Worm (Caenorhabditis elegans) whole organism, L4 larva: ENCODE data around the gene C18H2.5.
A peak's percentile ranks its signal among the peaks of the same experiment; 100 is the strongest.

Experiments
- F10B5.3 ChIP-seq: sonication (generic microtip); optimal IDR thresholded peaks from 2 replicates; lab custom pipeline; 2016; ENCODE audit warnings: mild to moderate bottlenecking, missing genetic modification characterization, missing compliant biosample characterization
- F37D6.2 ChIP-seq: sonication (generic microtip); optimal IDR thresholded peaks from 2 replicates; lab custom pipeline; 2016; ENCODE audit warnings: mild to moderate bottlenecking, missing genetic modification characterization, missing compliant biosample characterization
- F49E8.2 ChIP-seq: sonication (generic microtip); optimal IDR thresholded peaks from 2 replicates; lab custom pipeline; 2016; ENCODE audit warnings: missing compliant biosample characterization, mild to moderate bottlenecking, missing genetic modification characterization, borderline replicate concordance
- T26A8.4 ChIP-seq: fragments of 200-800 bp; sonication (Bioruptor generic); IDR thresholded peaks from 2 replicates; pipeline ENCODE4 v1.3.6; 2022; ENCODE audit warnings: missing genetic modification characterization, missing compliant biosample characterization
- Y48G9A.11 ChIP-seq: fragments of 200-800 bp; sonication (Bioruptor generic); IDR thresholded peaks from 2 replicates; pipeline ENCODE4 v1.3.6; 2022; ENCODE audit warnings: missing genetic modification reagents, missing genetic modification characterization, missing compliant biosample characterization
- aha-1 ChIP-seq: fragments of 150-350 bp; peaks from one replicate; lab custom pipeline; 2014; ENCODE audit warnings: missing biosample characterization, missing genetic modification characterization
- arid-1 ChIP-seq: fragments of 200-800 bp; sonication (Bioruptor generic); conservative IDR thresholded peaks from 2 replicates; pipeline ENCODE4 v1.3.6; 2022; ENCODE audit warnings: missing genetic modification reagents, missing genetic modification characterization, missing compliant biosample characterization
- ceh-32 ChIP-seq: sonication (generic microtip); optimal IDR thresholded peaks from 2 replicates; lab custom pipeline; 2016; ENCODE audit warnings: mild to moderate bottlenecking, missing genetic modification characterization, missing compliant biosample characterization; ENCODE audit not compliant: poor library complexity
- ctbp-1 ChIP-seq: fragments of 200-800 bp; sonication (Bioruptor generic); IDR thresholded peaks from 2 replicates; pipeline ENCODE4 v1.3.6; 2022; ENCODE audit warnings: missing genetic modification reagents, missing genetic modification characterization, missing compliant biosample characterization
- daf-19 ChIP-seq: fragments of 200-800 bp; sonication (Bioruptor generic); conservative IDR thresholded peaks from 2 replicates; pipeline ENCODE4 v1.3.6; 2022; ENCODE audit warnings: missing genetic modification characterization, missing compliant biosample characterization
- dmd-6 ChIP-seq: fragments of 200-800 bp; sonication (Bioruptor generic); IDR thresholded peaks from 2 replicates; pipeline ENCODE4 v1.3.6; 2022; ENCODE audit warnings: missing genetic modification reagents, missing genetic modification characterization, missing compliant biosample characterization
- dmd-9 ChIP-seq: fragments of 200-800 bp; sonication (Bioruptor generic); IDR thresholded peaks from 2 replicates; pipeline ENCODE4 v1.3.6; 2022; ENCODE audit warnings: missing genetic modification reagents, missing genetic modification characterization, missing compliant biosample characterization
- duxl-1 ChIP-seq: sonication (generic microtip); optimal IDR thresholded peaks from 2 replicates; lab custom pipeline; 2016; ENCODE audit warnings: mild to moderate bottlenecking, missing genetic modification characterization, moderate library complexity, missing compliant biosample characterization; ENCODE audit not compliant: poor library complexity
- egl-27 ChIP-seq: sonication (generic microtip); optimal IDR thresholded peaks from 3 replicates; lab custom pipeline; 2017; ENCODE audit warnings: missing biosample characterization, missing genetic modification reagents, missing genetic modification characterization
- egl-43 ChIP-seq: fragments of 200-800 bp; sonication (Bioruptor generic); IDR thresholded peaks from 2 replicates; pipeline ENCODE4 v1.3.6; 2022; ENCODE audit warnings: missing genetic modification reagents, missing genetic modification characterization, missing compliant biosample characterization
- fkh-10 ChIP-seq: fragments of 150-350 bp; optimal IDR thresholded peaks from 2 replicates; lab custom pipeline; 2014; ENCODE audit warnings: missing biosample characterization, missing genetic modification reagents, missing genetic modification characterization
- hlh-11 ChIP-seq: fragments of 200-800 bp; sonication (Bioruptor generic); optimal IDR thresholded peaks from 2 replicates; lab custom pipeline; 2018; ENCODE audit warnings: mild to moderate bottlenecking, missing genetic modification characterization, missing compliant biosample characterization
- hlh-30 ChIP-seq: sonication (generic microtip); optimal IDR thresholded peaks from 2 replicates; lab custom pipeline; 2017; ENCODE audit warnings: antibody characterized with exemption, mild to moderate bottlenecking, missing genetic modification characterization, missing compliant biosample characterization; ENCODE audit not compliant: insufficient read depth
- hmg-1.1 ChIP-seq: fragments of 200-800 bp; sonication (Bioruptor generic); IDR thresholded peaks from 2 replicates; pipeline ENCODE4 v1.3.6; 2022; ENCODE audit warnings: missing genetic modification reagents, missing genetic modification characterization, missing compliant biosample characterization
- lim-7 ChIP-seq: fragments of 200-800 bp; sonication (Bioruptor generic); IDR thresholded peaks from 2 replicates; pipeline ENCODE4 v1.3.6; 2022; ENCODE audit warnings: missing genetic modification characterization, missing compliant biosample characterization
- lin-38 ChIP-seq: fragments of 200-800 bp; sonication (Bioruptor generic); IDR thresholded peaks from 2 replicates; pipeline ENCODE4 v1.3.6; 2022; ENCODE audit warnings: missing genetic modification reagents, missing genetic modification characterization, missing compliant biosample characterization
- lsy-2 ChIP-seq, 2 experiments: fragments of 150-350 bp in 1 of 2; sonication (generic microtip) in 1 of 2; optimal IDR thresholded peaks; 2 replicates each; lab custom pipeline; 2014 to 2017; ENCODE audit warnings: missing biosample characterization in 2 of 2, missing genetic modification characterization in 2 of 2
- mdl-1 ChIP-seq, 2 experiments: fragments of 150-350 bp in 1 of 2; sonication (generic microtip) in 1 of 2; optimal IDR thresholded peaks; 2 replicates each; lab custom pipeline; 2014 to 2017; ENCODE audit warnings: missing biosample characterization in 2 of 2, missing genetic modification characterization in 2 of 2
- mdt-29 ChIP-seq: fragments of 200-800 bp; sonication (Bioruptor generic); IDR thresholded peaks from 2 replicates; pipeline ENCODE4 v1.3.6; 2022; ENCODE audit warnings: missing genetic modification reagents, missing genetic modification characterization, missing compliant biosample characterization
- mep-1 ChIP-seq: fragments of 150-350 bp; sonication (generic microtip); optimal IDR thresholded peaks from 3 replicates; lab custom pipeline; 2014; ENCODE audit warnings: missing biosample characterization, missing genetic modification characterization
- mes-2 ChIP-seq: sonication (generic microtip); optimal IDR thresholded peaks from 2 replicates; lab custom pipeline; 2016; ENCODE audit warnings: missing genotype, mild to moderate bottlenecking, missing genetic modification characterization, missing compliant biosample characterization; ENCODE audit not compliant: poor library complexity, severe bottlenecking
- mxl-3 ChIP-seq: fragments of 200-800 bp; sonication (Bioruptor generic); optimal IDR thresholded peaks from 2 replicates; lab custom pipeline; 2018; ENCODE audit warnings: mild to moderate bottlenecking, missing genetic modification characterization, missing compliant biosample characterization
- nhr-11 ChIP-seq: fragments of 150-350 bp; optimal IDR thresholded peaks from 2 replicates; lab custom pipeline; 2014; ENCODE audit warnings: missing biosample characterization, missing genetic modification characterization
- nhr-28 ChIP-seq: fragments of 150-350 bp; optimal IDR thresholded peaks from 2 replicates; lab custom pipeline; 2014; ENCODE audit warnings: missing biosample characterization, missing genetic modification characterization
- pqm-1 ChIP-seq: sonication (generic microtip); optimal IDR thresholded peaks from 2 replicates; lab custom pipeline; 2017; ENCODE audit warnings: missing biosample characterization, missing genetic modification characterization
- rbr-2 ChIP-seq: sonication (generic microtip); optimal IDR thresholded peaks from 2 replicates; lab custom pipeline; 2016; ENCODE audit warnings: missing genotype, missing genetic modification characterization, missing compliant biosample characterization
- saeg-2 ChIP-seq: fragments of 200-800 bp; sonication (Bioruptor generic); IDR thresholded peaks from 2 replicates; pipeline ENCODE4 v1.3.6; 2022; ENCODE audit warnings: missing genetic modification reagents, missing genetic modification characterization, missing compliant biosample characterization
- sdz-12 ChIP-seq: fragments of 200-800 bp; sonication (Bioruptor generic); optimal IDR thresholded peaks from 2 replicates; lab custom pipeline; 2018; ENCODE audit warnings: mild to moderate bottlenecking, missing genetic modification characterization, missing compliant biosample characterization
- set-16 ChIP-seq: fragments of 200-800 bp; sonication (Bioruptor generic); IDR thresholded peaks from 2 replicates; pipeline ENCODE4 v1.3.6; 2022; ENCODE audit warnings: missing genetic modification reagents, missing genetic modification characterization, missing compliant biosample characterization
- snpc-1.2 ChIP-seq: fragments of 200-800 bp; sonication (Bioruptor generic); IDR thresholded peaks from 2 replicates; pipeline ENCODE4 v1.3.6; 2022; ENCODE audit warnings: missing genetic modification reagents, missing genetic modification characterization, missing compliant biosample characterization
- snpc-4 ChIP-seq: fragments of 150-350 bp; optimal IDR thresholded peaks from 2 replicates; lab custom pipeline; 2014; ENCODE audit warnings: missing biosample characterization, missing genetic modification characterization
- spr-3 ChIP-seq: fragments of 200-800 bp; sonication (Bioruptor generic); optimal IDR thresholded peaks from 2 replicates; lab custom pipeline; 2018; ENCODE audit warnings: mild to moderate bottlenecking, missing genetic modification characterization, missing compliant biosample characterization
- tag-97 ChIP-seq: fragments of 200-800 bp; sonication (Bioruptor generic); IDR thresholded peaks from 2 replicates; pipeline ENCODE4 v1.3.6; 2022; ENCODE audit warnings: missing genetic modification characterization, missing compliant biosample characterization
- unc-130 ChIP-seq: sonication (generic microtip); optimal IDR thresholded peaks from 2 replicates; lab custom pipeline; 2016; ENCODE audit warnings: missing genetic modification reagents, missing genetic modification characterization, missing compliant biosample characterization
- unc-62 ChIP-seq, 3 experiments: fragments of 150-350 bp in 1 of 3; sonication (generic microtip); optimal IDR thresholded peaks in 2 of 3; peaks in 1 of 3; 1 replicate in 1 of 3; 2 replicates in 2 of 3; lab custom pipeline; 2014 to 2017; ENCODE audit warnings: missing biosample characterization in 3 of 3, missing genetic modification characterization in 3 of 3, missing genetic modification reagents in 3 of 3, missing genotype in 1 of 3
- zag-1 ChIP-seq: fragments of 150-350 bp; optimal IDR thresholded peaks from 2 replicates; lab custom pipeline; 2014; ENCODE audit warnings: missing biosample characterization, missing genetic modification characterization
- zfp-3 ChIP-seq: fragments of 200-800 bp; sonication (Bioruptor generic); conservative IDR thresholded peaks from 2 replicates; pipeline ENCODE4 v1.3.6; 2022; ENCODE audit warnings: missing genetic modification reagents, missing genetic modification characterization, missing compliant biosample characterization
- ztf-7 ChIP-seq: fragments of 150-350 bp; optimal IDR thresholded peaks from 2 replicates; lab custom pipeline; 2014; ENCODE audit warnings: missing biosample characterization, missing genetic modification characterization

Gene C18H2.5

DNA sequence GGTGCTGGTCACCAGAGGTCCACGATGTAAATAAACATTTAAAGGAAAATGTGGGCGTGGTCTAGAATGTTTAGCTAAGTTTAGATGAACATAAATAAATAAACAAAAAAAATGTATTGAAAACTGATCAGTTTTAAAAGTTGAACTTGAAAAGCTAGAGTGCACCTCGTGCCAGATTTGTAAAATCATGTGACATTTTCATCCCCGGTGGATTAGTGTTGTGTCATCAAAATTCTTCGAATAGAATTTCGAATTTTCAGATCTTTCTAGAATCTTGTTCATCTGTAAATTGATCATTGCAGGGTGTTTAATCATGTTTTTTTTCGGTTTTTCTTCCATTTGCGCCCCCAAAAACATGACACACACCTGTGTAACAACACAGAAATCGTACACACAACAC is 32.3 kb upstream of the C18H2.5 start:
- TF ChIP-seq F49E8.2 (no peak), nhr-11 (tag; lab: Kevin White, UChicago) (peak; percentile 6)

DNA sequence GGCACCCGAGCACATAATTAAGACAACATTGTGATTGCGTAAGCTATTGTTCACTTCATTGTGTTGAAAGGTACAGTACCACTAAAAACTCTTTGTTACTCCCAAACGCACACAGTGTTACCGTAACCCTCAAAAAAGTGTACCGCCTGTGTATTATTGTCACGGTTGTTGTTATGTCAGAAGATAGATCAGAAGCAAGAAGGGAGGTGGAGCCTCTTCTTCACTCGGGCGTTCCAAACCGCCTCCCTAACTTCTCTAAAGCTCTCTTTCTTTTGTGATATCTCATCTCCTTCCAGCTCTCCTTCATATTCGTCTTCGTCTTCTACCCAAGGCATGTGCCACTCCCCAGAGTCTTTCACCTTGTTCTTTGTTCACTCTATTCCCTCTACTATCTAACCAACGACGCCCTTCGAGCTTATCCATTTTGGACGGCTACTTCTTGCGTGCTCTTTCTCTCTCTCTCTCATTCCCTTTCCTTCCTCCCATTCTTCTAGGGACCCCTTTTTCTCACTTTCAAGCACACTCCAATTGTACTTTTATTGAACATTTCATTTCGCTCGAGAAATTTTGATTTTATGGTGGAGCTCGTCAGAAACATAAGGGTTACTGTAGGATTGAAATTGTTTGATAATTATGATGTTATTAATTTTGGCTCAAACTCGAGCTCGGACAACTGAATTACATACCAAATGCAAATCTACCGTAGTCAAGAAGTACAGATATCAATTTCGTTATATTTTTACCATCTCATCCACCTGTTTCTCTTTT is 31.5 kb upstream of the C18H2.5 start:
- peak; percentile 56; the same call in 1 of the 2 replicates for TF ChIP-seq egl-43 (GFP tag; lab: Robert Waterston, UW)
- TF ChIP-seq hlh-11 (tag; lab: Kevin White, UChicago), result peak; percentile 17
- TF ChIP-seq saeg-2 (GFP tag; lab: Robert Waterston, UW), result no peak
- TF ChIP-seq spr-3, result no peak
- no peak for TF ChIP-seq duxl-1 (tag; lab: Kevin White, UChicago)
- TF ChIP-seq mdl-1 (tag; optimal IDR thresholded peaks at IDR 0.05; lab: Kevin White, UChicago), result peak in 1 of 2 experiments; percentile 16
- peak; percentile 23 for TF ChIP-seq fkh-10 (GFP tag; lab: Kevin White, UChicago)
- 0 out of 2 replicates have a peak, but pooled peaks have one; percentile 34 for TF ChIP-seq ctbp-1 (GFP tag; lab: Robert Waterston, UW)
- peak; percentile 49 for TF ChIP-seq mep-1 (tag; lab: Kevin White, UChicago)
- TF ChIP-seq ceh-32, result no peak
- TF ChIP-seq zfp-3 (GFP tag; lab: Robert Waterston, UW), result no peak
- TF ChIP-seq rbr-2 (tag; lab: Kevin White, UChicago), result peak; percentile 3
- no peak for TF ChIP-seq lin-38 (GFP tag; lab: Robert Waterston, UW)
- peak; percentile 13 for TF ChIP-seq F37D6.2 (tag; lab: Kevin White, UChicago)
- TF ChIP-seq nhr-11 (tag; lab: Kevin White, UChicago), result no peak
- no peak for TF ChIP-seq Y48G9A.11 (GFP tag; lab: Robert Waterston, UW)
- TF ChIP-seq lsy-2 (tag; optimal IDR thresholded peaks at IDR 0.05; lab: Kevin White, UChicago), result peak; percentile 27 to 43
- no peak for TF ChIP-seq aha-1 (tag; lab: Kevin White, UChicago)
- peak; percentile 62 for TF ChIP-seq hmg-1.1
- no peak for TF ChIP-seq T26A8.4 (GFP tag; lab: Robert Waterston, UW)
- TF ChIP-seq unc-62 (GFP tag; optimal IDR thresholded peaks at IDR 0.05 in 1 of 2; lab: Kevin White, UChicago), result peak in 1 of 2 experiments; percentile 92
- TF ChIP-seq unc-62 (tag; optimal IDR thresholded peaks at IDR 0.05; lab: Kevin White, UChicago), result no peak
- peak; percentile 22; the same call in 1 of the 2 replicates for TF ChIP-seq dmd-6
- TF ChIP-seq egl-27 (tag; lab: Kevin White, UChicago), result no peak
- TF ChIP-seq nhr-28, result no peak

DNA sequence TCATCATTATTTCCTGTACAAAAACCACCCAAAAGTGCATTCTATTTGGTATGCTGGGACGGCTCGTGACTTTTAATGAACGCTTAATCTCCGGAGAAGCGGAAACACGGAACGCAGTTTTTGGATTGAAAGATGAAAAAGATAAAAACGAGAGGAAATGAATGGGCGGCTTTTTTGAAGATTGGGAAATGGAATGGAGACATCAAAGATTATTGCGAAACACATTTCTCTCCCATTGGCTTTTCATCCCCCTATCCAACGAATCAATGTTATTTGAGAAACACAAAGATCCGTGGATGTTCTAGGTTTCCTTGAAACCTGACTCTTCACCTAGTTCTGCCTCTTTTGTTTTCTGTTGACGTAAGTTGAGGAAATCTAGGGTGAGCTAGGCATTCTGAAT is 30.3 kb upstream of the C18H2.5 start:
- TF ChIP-seq tag-97 (GFP tag; lab: Robert Waterston, UW) (no peak), mdt-29 (no peak), lsy-2 (tag; optimal IDR thresholded peaks at IDR 0.05; lab: Kevin White, UChicago) (peak in 1 of 2 experiments; percentile 24), hlh-11 (tag; lab: Kevin White, UChicago) (peak; percentile 23), aha-1 (tag; lab: Kevin White, UChicago) (peak; percentile 96), F10B5.3 (tag; lab: Kevin White, UChicago) (no peak), arid-1 (GFP tag; lab: Robert Waterston, UW) (no peak), mep-1 (tag; lab: Kevin White, UChicago) (peak; percentile 23), hlh-30 (peak; percentile 13), dmd-9 (GFP tag; lab: Robert Waterston, UW) (no peak), daf-19 (GFP tag; lab: Robert Waterston, UW) (no peak), snpc-1.2 (no peak), dmd-6 (peak; percentile 36), sdz-12 (no peak), egl-43 (GFP tag; lab: Robert Waterston, UW) (no peak), set-16 (GFP tag; lab: Robert Waterston, UW) (no peak), ctbp-1 (GFP tag; lab: Robert Waterston, UW) (peak; percentile 52), unc-130 (GFP tag; lab: Kevin White, UChicago) (no peak), snpc-4 (tag; lab: Kevin White, UChicago) (no peak), nhr-28 (no peak), ceh-32 (peak; percentile 2), mes-2 (peak; percentile 36), ztf-7 (tag; lab: Kevin White, UChicago) (no peak), F49E8.2 (no peak), mxl-3 (no peak), lim-7 (GFP tag; lab: Robert Waterston, UW) (0 out of 2 replicates have a peak, but pooled peaks have one; percentile 6), pqm-1 (tag; lab: Kevin White, UChicago) (no peak), nhr-11 (tag; lab: Kevin White, UChicago) (no peak), T26A8.4 (GFP tag; lab: Robert Waterston, UW) (0 out of 2 replicates have a peak, but pooled peaks have one; percentile 8), zag-1 (tag; lab: Kevin White, UChicago) (no peak)
